Fruit fly (Drosophila melanogaster) whole organism, embryonic: Measurements from ENCODE around the gene CG32633.

ENCODE experiments used
- ATbp ChIP-seq: fragments of 200-800 bp; sonication (Bioruptor generic); optimal IDR thresholded peaks from 2 replicates; lab custom pipeline; 2017; ENCODE audit warnings: missing biosample characterization, mild to moderate bottlenecking, missing genetic modification characterization, missing genetic modification reagents
- Ada2b ChIP-seq: fragments of 200-800 bp; sonication (Bioruptor generic); IDR thresholded peaks from 2 replicates; pipeline ENCODE4 v1.3.6; 2022; ENCODE audit warnings: missing biosample characterization, missing genetic modification characterization
- Antp ChIP-seq: fragments of 200-800 bp; sonication (Bioruptor generic); optimal IDR thresholded peaks from 3 replicates; lab custom pipeline; 2016; ENCODE audit warnings: missing biosample characterization, missing genetic modification characterization
- CG10321 ChIP-seq: fragments of 200-800 bp; sonication (Bioruptor generic); IDR thresholded peaks from 2 replicates; pipeline ENCODE4 v1.3.6; 2022; ENCODE audit warnings: missing biosample characterization, missing genetic modification characterization
- CG12104 ChIP-seq: fragments of 200-800 bp; sonication (Bioruptor generic); optimal IDR thresholded peaks from 3 replicates; lab custom pipeline; 2016; ENCODE audit warnings: missing biosample characterization, missing genetic modification characterization
- CG12236 ChIP-seq: fragments of 200-800 bp; sonication (Bioruptor generic); optimal IDR thresholded peaks from 2 replicates; lab custom pipeline; 2016; ENCODE audit warnings: missing biosample characterization, missing genetic modification characterization
- CG12769 ChIP-seq: fragments of 200-800 bp; sonication (Bioruptor generic); optimal IDR thresholded peaks from 2 replicates; lab custom pipeline; 2019; ENCODE audit warnings: missing biosample characterization, mild to moderate bottlenecking, missing genetic modification characterization, moderate library complexity
- CG15479 ChIP-seq: fragments of 200-800 bp; sonication (Bioruptor generic); optimal IDR thresholded peaks from 3 replicates; lab custom pipeline; 2019; ENCODE audit warnings: missing biosample characterization, mild to moderate bottlenecking, missing genetic modification characterization, moderate library complexity
- CG15514 ChIP-seq: fragments of 200-800 bp; sonication (Bioruptor generic); optimal IDR thresholded peaks from 3 replicates; lab custom pipeline; 2017; ENCODE audit warnings: missing biosample characterization, missing genetic modification characterization, mild to moderate bottlenecking, moderate library complexity, missing genetic modification reagents
- CG15601 ChIP-seq: fragments of 200-800 bp; sonication (Bioruptor generic); optimal IDR thresholded peaks from 3 replicates; lab custom pipeline; 2019; ENCODE audit warnings: missing biosample characterization, mild to moderate bottlenecking, missing genetic modification characterization, moderate library complexity
- CG16779 ChIP-seq: fragments of 200-800 bp; sonication (Bioruptor generic); IDR thresholded peaks from 2 replicates; pipeline ENCODE4 v1.3.6; 2022; ENCODE audit warnings: missing biosample characterization, missing genetic modification characterization
- CG1832 ChIP-seq: fragments of 200-800 bp; sonication (Bioruptor generic); optimal IDR thresholded peaks from 2 replicates; lab custom pipeline; 2017; ENCODE audit warnings: missing biosample characterization, mild to moderate bottlenecking, missing genetic modification characterization, inconsistent platforms
- CG32532 ChIP-seq: fragments of 200-800 bp; sonication (Bioruptor generic); IDR thresholded peaks from 2 replicates; pipeline ENCODE4 v1.3.6; 2022; ENCODE audit warnings: missing biosample characterization, missing genetic modification characterization
- CG3995 ChIP-seq: fragments of 200-800 bp; sonication (Bioruptor generic); optimal IDR thresholded peaks from 3 replicates; lab custom pipeline; 2016; ENCODE audit warnings: missing biosample characterization, missing genetic modification characterization
- CG6791 ChIP-seq: fragments of 200-800 bp; sonication (Bioruptor generic); IDR thresholded peaks from 3 replicates; pipeline ENCODE4 v1.3.6; 2022; ENCODE audit warnings: missing biosample characterization, missing genetic modification characterization; ENCODE audit not compliant: partially characterized antibody
- Fer2 ChIP-seq: fragments of 200-800 bp; sonication (Bioruptor generic); optimal IDR thresholded peaks from 2 replicates; lab custom pipeline; 2018; ENCODE audit warnings: missing biosample characterization, mild to moderate bottlenecking, missing genetic modification characterization, moderate library complexity
- Hr39 ChIP-seq: fragments of >200 bp; optimal IDR thresholded peaks from 2 replicates; lab custom pipeline; 2017
- Hsf ChIP-seq: fragments of 200-800 bp; sonication (Bioruptor generic); optimal IDR thresholded peaks from 3 replicates; lab custom pipeline; 2016; ENCODE audit warnings: missing biosample characterization, missing genetic modification characterization
- Med ChIP-seq: fragments of 200-800 bp; sonication (Bioruptor generic); peaks from one replicate; lab custom pipeline; 2016; ENCODE audit warnings: missing biosample characterization, missing genetic modification characterization, mild to moderate bottlenecking, inconsistent platforms, moderate library complexity
- Opbp ChIP-seq: fragments of 200-800 bp; sonication (Bioruptor generic); IDR thresholded peaks from 3 replicates; pipeline ENCODE4 v1.3.6; 2022; ENCODE audit warnings: missing biosample characterization, missing genetic modification characterization; ENCODE audit not compliant: partially characterized antibody
- Pdp1 ChIP-seq, 2 experiments: fragments of 200-800 bp; sonication (Bioruptor generic); optimal IDR thresholded peaks; 3 replicates each; lab custom pipeline; 2016; ENCODE audit warnings: missing biosample characterization in 2 of 2, missing genetic modification characterization in 2 of 2, mild to moderate bottlenecking in 1 of 2, moderate library complexity in 1 of 2
- Rfx ChIP-seq: fragments of 200-800 bp; sonication (Bioruptor generic); IDR thresholded peaks from 2 replicates; pipeline ENCODE4 v1.3.6; 2022; ENCODE audit warnings: missing biosample characterization, missing genetic modification characterization
- Rx ChIP-seq: fragments of 200-800 bp; sonication (Bioruptor generic); IDR thresholded peaks from 2 replicates; pipeline ENCODE4 v1.3.6; 2022; ENCODE audit warnings: missing biosample characterization, missing genetic modification characterization
- Xbp1 ChIP-seq: fragments of 200-800 bp; sonication (Bioruptor generic); optimal IDR thresholded peaks from 3 replicates; lab custom pipeline; 2016; ENCODE audit warnings: missing biosample characterization, mild to moderate bottlenecking, missing genetic modification characterization
- abd-A ChIP-seq: fragments of 200-800 bp; sonication (Bioruptor generic); optimal IDR thresholded peaks from 3 replicates; lab custom pipeline; 2019; ENCODE audit warnings: missing biosample characterization, mild to moderate bottlenecking, missing genetic modification characterization, moderate library complexity
- ara ChIP-seq: fragments of 200-800 bp; sonication (Bioruptor generic); IDR thresholded peaks from 2 replicates; pipeline ENCODE4 v1.3.6; 2022; ENCODE audit warnings: missing biosample characterization, missing genetic modification characterization
- bigmax ChIP-seq: fragments of 200-800 bp; sonication (Bioruptor generic); optimal IDR thresholded peaks from 2 replicates; lab custom pipeline; 2018; ENCODE audit warnings: missing biosample characterization, mild to moderate bottlenecking, missing genetic modification characterization
- cad ChIP-seq: fragments of >200 bp; optimal IDR thresholded peaks from 2 replicates; lab custom pipeline; 2017; ENCODE audit warnings: missing biosample characterization, missing genetic modification characterization
- cg ChIP-seq: fragments of 200-800 bp; sonication (Bioruptor generic); optimal IDR thresholded peaks from 3 replicates; lab custom pipeline; 2019; ENCODE audit warnings: missing biosample characterization, mild to moderate bottlenecking, missing genetic modification characterization, moderate library complexity
- crol ChIP-seq: fragments of 200-800 bp; sonication (Bioruptor generic); IDR thresholded peaks from 2 replicates; pipeline ENCODE4 v1.3.6; 2022; ENCODE audit warnings: missing biosample characterization, missing genetic modification characterization
- disco-r ChIP-seq: fragments of 200-800 bp; sonication (Bioruptor generic); optimal IDR thresholded peaks from 2 replicates; lab custom pipeline; 2016; ENCODE audit warnings: missing biosample characterization, missing genetic modification characterization
- emc ChIP-seq: fragments of 200-800 bp; sonication (Bioruptor generic); optimal IDR thresholded peaks from 2 replicates; lab custom pipeline; 2016; ENCODE audit warnings: missing biosample characterization, missing genetic modification characterization
- fd3F ChIP-seq: fragments of 200-800 bp; sonication (Bioruptor generic); optimal IDR thresholded peaks from 2 replicates; lab custom pipeline; 2018; ENCODE audit warnings: missing biosample characterization, mild to moderate bottlenecking, missing genetic modification characterization, moderate library complexity
- fd64A ChIP-seq: fragments of 200-800 bp; sonication (Bioruptor generic); optimal IDR thresholded peaks from 3 replicates; lab custom pipeline; 2018; ENCODE audit warnings: missing biosample characterization, mild to moderate bottlenecking, missing genetic modification characterization
- nau ChIP-seq: fragments of 200-800 bp; sonication (Bioruptor generic); optimal IDR thresholded peaks from 3 replicates; lab custom pipeline; 2017; ENCODE audit warnings: missing biosample characterization, mild to moderate bottlenecking, missing genetic modification characterization, missing genetic modification reagents
- p53 ChIP-seq: fragments of 200-800 bp; sonication (Bioruptor generic); optimal IDR thresholded peaks from 2 replicates; lab custom pipeline; 2016; ENCODE audit warnings: missing biosample characterization, missing genetic modification characterization
- pho ChIP-seq: fragments of 200-800 bp; sonication (Bioruptor generic); optimal IDR thresholded peaks from 2 replicates; lab custom pipeline; 2016; ENCODE audit warnings: missing biosample characterization, missing genetic modification characterization
- sc ChIP-seq, 3 experiments: fragments of >200 bp in 2 of 3; fragments of 200-800 bp in 1 of 3; sonication (Bioruptor generic) in 1 of 3; optimal IDR thresholded peaks; 2 replicates in 2 of 3; 3 replicates in 1 of 3; lab custom pipeline; 2017; ENCODE audit warnings: mild to moderate bottlenecking in 1 of 3, missing biosample characterization in 1 of 3, missing genetic modification characterization in 1 of 3, missing genetic modification reagents in 1 of 3
- scrt ChIP-seq: fragments of 200-800 bp; sonication (Bioruptor generic); optimal IDR thresholded peaks from 2 replicates; lab custom pipeline; 2018; ENCODE audit warnings: missing biosample characterization, mild to moderate bottlenecking, missing genetic modification characterization, moderate library complexity
- sd ChIP-seq: fragments of 200-800 bp; sonication (Bioruptor generic); optimal IDR thresholded peaks from 3 replicates; lab custom pipeline; 2018; ENCODE audit warnings: missing biosample characterization, mild to moderate bottlenecking, missing genetic modification characterization, moderate library complexity
- sens ChIP-seq: fragments of 200-800 bp; sonication (Bioruptor generic); peaks from one replicate; lab custom pipeline; 2016; ENCODE audit warnings: missing biosample characterization, missing genetic modification characterization
- so ChIP-seq: fragments of 200-800 bp; sonication (Bioruptor generic); IDR thresholded peaks from 3 replicates; pipeline ENCODE4 v1.3.6; 2022; ENCODE audit warnings: missing biosample characterization, missing genetic modification characterization
- sr ChIP-seq: fragments of 200-800 bp; sonication (Bioruptor generic); IDR thresholded peaks from 3 replicates; pipeline ENCODE4 v1.3.6; 2022; ENCODE audit warnings: missing biosample characterization, missing genetic modification characterization
- ssp ChIP-seq: fragments of 200-800 bp; sonication (Bioruptor generic); IDR thresholded peaks from 2 replicates; pipeline ENCODE4 v1.3.6; 2022; ENCODE audit warnings: missing biosample characterization, missing genetic modification characterization
- twi ChIP-seq: fragments of 200-800 bp; optimal IDR thresholded peaks from 2 replicates; lab custom pipeline; 2019; ENCODE audit warnings: missing biosample characterization, mild to moderate bottlenecking, missing genetic modification characterization, moderate library complexity

CG32633 gene

dm6 chrX:13593667-13594066 lies 32.2 kb downstream of the CG32633 start:
- no peak for TF ChIP-seq CG15601 (tag; lab: Kevin White, UChicago)
- 0 out of 2 replicates have a peak, but pooled peaks have one; percentile 25 for TF ChIP-seq crol (GFP tag; lab: Robert Waterston, UW)
- TF ChIP-seq Hr39 (lab: Kevin White, UChicago): peak; percentile 90
- peak; percentile 65 for TF ChIP-seq CG12769 (tag; lab: Kevin White, UChicago)

dm6 chrX:13597753-13598152 lies 36.3 kb downstream of the CG32633 start:
- TF ChIP-seq Ada2b (GFP tag; lab: Robert Waterston, UW): no peak
- peak; percentile 12 for TF ChIP-seq sens (GFP tag; lab: Kevin White, UChicago)
- no peak for TF ChIP-seq CG6791 (GFP tag; lab: Robert Waterston, UW)
- TF ChIP-seq ara (GFP tag; lab: Robert Waterston, UW): no peak
- peak; percentile 97 for TF ChIP-seq CG15514 (GFP tag; lab: Kevin White, UChicago)
- TF ChIP-seq ssp (GFP tag; lab: Robert Waterston, UW): no peak
- no peak for TF ChIP-seq Hsf (GFP tag; lab: Kevin White, UChicago)

dm6 chrX:13602071-13602858 lies 40.8 kb downstream of the CG32633 start, which contains the start of gene up:
Gene up, minus strand, starts transcription at chrX:13602578.
- TF ChIP-seq Opbp (GFP tag; lab: Robert Waterston, UW) (0 out of 3 replicates have a peak, but pooled peaks have one; percentile 23), nau (GFP tag; lab: Kevin White, UChicago) (no peak), sr (GFP tag; lab: Robert Waterston, UW) (peak; percentile 55; the same call in 2 of the 3 replicates), disco-r (GFP tag; lab: Kevin White, UChicago) (no peak), so (GFP tag; lab: Robert Waterston, UW) (0 out of 3 replicates have a peak, but pooled peaks have one; percentile 6), cad (GFP tag; lab: Kevin White, UChicago) (no peak), fd3F (GFP tag; lab: Kevin White, UChicago) (no peak), CG15479 (GFP tag; lab: Kevin White, UChicago) (no peak), Rfx (GFP tag; lab: Robert Waterston, UW) (no peak), twi (no peak), sc (optimal IDR thresholded peaks at IDR 0.05; lab: Kevin White, UChicago) (no peak), sc (GFP tag; optimal IDR thresholded peaks at IDR 0.05; lab: Kevin White, UChicago) (no peak), Antp (GFP tag; lab: Kevin White, UChicago) (no peak), CG16779 (GFP tag; lab: Robert Waterston, UW) (no peak), p53 (GFP tag; lab: Kevin White, UChicago) (no peak), pho (GFP tag; lab: Kevin White, UChicago) (no peak), Xbp1 (no peak), CG32532 (GFP tag; lab: Robert Waterston, UW) (0 out of 2 replicates have a peak, but pooled peaks have one; percentile 7), emc (no peak), cg (GFP tag; lab: Kevin White, UChicago) (peak; percentile 55), scrt (GFP tag; lab: Kevin White, UChicago) (peak; percentile 9), CG12236 (GFP tag; lab: Kevin White, UChicago) (no peak), sens (GFP tag; lab: Kevin White, UChicago) (peak; percentile 51), Med (GFP tag; lab: Kevin White, UChicago) (peak; percentile 45), ATbp (GFP tag; lab: Kevin White, UChicago) (no peak), CG3995 (no peak), CG12104 (GFP tag; lab: Kevin White, UChicago) (no peak), abd-A (tag; lab: Kevin White, UChicago) (peak; percentile 1), CG1832 (GFP tag; lab: Kevin White, UChicago) (peak; percentile 23), fd64A (GFP tag; lab: Kevin White, UChicago) (no peak), Pdp1 (GFP tag; optimal IDR thresholded peaks at IDR 0.05; lab: Kevin White, UChicago) (peak in 1 of 2 experiments; percentile 74), sd (tag; lab: Kevin White, UChicago) (peak; percentile 71), bigmax (GFP tag; lab: Kevin White, UChicago) (no peak), Rx (GFP tag; lab: Robert Waterston, UW) (no peak), CG10321 (peak; percentile 61), Fer2 (tag; lab: Kevin White, UChicago) (no peak)
